Fruit fly (Drosophila melanogaster): Measurements from ENCODE around the gene Eip74EF.

Gene Eip74EF

DNA sequence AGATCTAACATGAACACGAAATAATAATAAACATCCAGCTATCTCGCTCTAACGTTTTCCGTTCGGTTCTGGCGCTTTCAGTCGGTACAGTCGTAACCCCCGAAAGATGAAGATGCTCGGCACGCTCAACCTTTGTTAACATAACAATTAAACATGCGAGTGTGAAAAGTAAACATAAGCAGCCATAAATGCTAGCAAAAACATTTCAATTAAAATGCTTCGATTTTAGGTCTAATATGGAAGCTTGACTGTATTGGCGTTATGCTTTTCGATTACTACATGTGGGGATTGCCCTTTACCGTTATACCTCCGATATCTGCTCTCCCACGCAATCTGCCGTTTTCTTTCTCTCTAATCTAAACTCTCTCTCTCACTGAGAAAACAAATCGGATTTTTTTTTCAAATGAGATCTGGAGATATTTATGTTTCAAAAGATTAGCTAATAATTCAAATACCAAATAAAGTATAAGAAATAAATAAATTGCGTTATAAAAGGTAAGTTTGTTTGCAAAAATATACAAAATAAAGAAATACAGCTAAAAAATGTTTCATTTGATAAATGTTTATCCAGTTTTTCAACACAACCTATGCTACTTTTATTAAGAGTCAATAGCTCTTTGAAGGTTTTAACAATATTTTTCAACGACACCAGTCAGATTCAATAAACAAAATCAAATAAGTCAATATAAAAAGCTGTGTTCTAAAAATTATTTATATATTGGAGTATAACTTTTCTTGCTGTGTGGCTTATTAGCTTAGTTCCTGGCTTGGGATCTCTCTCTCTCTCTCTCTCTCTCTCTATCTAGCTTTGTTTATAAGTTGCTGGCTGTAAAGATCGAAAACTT lies 39.5 kb upstream of the Eip74EF start (continued):
- TF ChIP-seq CG34224 (GFP tag; IDR thresholded peaks at IDR 0.05; ENCODE audit: partially characterized antibody) (no peak), CG10366 (GFP tag; IDR thresholded peaks at IDR 0.05) (peak; percentile 93), CG2202 (tag; optimal IDR thresholded peaks at IDR 0.05) (peak; percentile 56), CG4424 (GFP tag; optimal IDR thresholded peaks at IDR 0.05) (peak; percentile 74), CG7556 (GFP tag; optimal IDR thresholded peaks at IDR 0.05) (peak; percentile 72), CG18011 (GFP tag; optimal IDR thresholded peaks at IDR 0.05) (peak; percentile 76), CG13424 (tag; optimal IDR thresholded peaks at IDR 0.05) (peak; percentile 69), CG32772 (GFP tag; IDR thresholded peaks at IDR 0.05) (peak; percentile 92), danr (GFP tag; IDR thresholded peaks at IDR 0.05) (peak; percentile 83), corto (GFP tag; optimal IDR thresholded peaks at IDR 0.05) (peak; percentile 53), CG15601 (tag; optimal IDR thresholded peaks at IDR 0.05) (peak; percentile 72), Dad (GFP tag; optimal IDR thresholded peaks at IDR 0.05) (peak; percentile 78), pb (GFP tag; optimal IDR thresholded peaks at IDR 0.05) (peak; percentile 84), wor (GFP tag; IDR thresholded peaks at IDR 0.05) (peak; percentile 74), CG6254 (GFP tag; optimal IDR thresholded peaks at IDR 0.05) (peak; percentile 75), ranshi (GFP tag; IDR thresholded peaks at IDR 0.05) (peak; percentile 92), prd (optimal IDR thresholded peaks at IDR 0.05) (no peak), prd (GFP tag; IDR thresholded peaks at IDR 0.05) (peak; percentile 94), Ets65A (GFP tag) (peak; percentile 99), Camta (GFP tag; optimal IDR thresholded peaks at IDR 0.05) (peak; percentile 73), Trl (optimal IDR thresholded peaks at IDR 0.05) (peak; percentile 50 to 72), Trl (GFP tag; optimal IDR thresholded peaks at IDR 0.05) (peak; percentile 91), CG1602 (GFP tag; optimal IDR thresholded peaks at IDR 0.05) (peak; percentile 77), B-H1 (GFP tag; IDR thresholded peaks at IDR 0.05) (peak; percentile 87), bab2 (GFP tag; optimal IDR thresholded peaks at IDR 0.05) (peak; percentile 92), fd102C (GFP tag; optimal IDR thresholded peaks at IDR 0.05) (no peak), ab (GFP tag; optimal IDR thresholded peaks at IDR 0.05) (peak; percentile 91), TFAM (GFP tag; optimal IDR thresholded peaks at IDR 0.05) (peak; percentile 51), jing (GFP tag; optimal IDR thresholded peaks at IDR 0.05) (peak; percentile 70), chinmo (GFP tag; IDR thresholded peaks at IDR 0.05; ENCODE audit: partially characterized antibody) (peak; percentile 72; the same call in 1 of the 4 replicates), CG13123 (GFP tag; optimal IDR thresholded peaks at IDR 0.05) (peak; percentile 61), Max (GFP tag; optimal IDR thresholded peaks at IDR 0.05) (peak; percentile 62), CG11696 (GFP tag; IDR thresholded peaks at IDR 0.05) (peak; percentile 80), scrt (GFP tag; optimal IDR thresholded peaks at IDR 0.05) (peak; percentile 81), CG16813 (GFP tag; IDR thresholded peaks at IDR 0.05; ENCODE audit: partially characterized antibody) (no peak), pzg (GFP tag; optimal IDR thresholded peaks at IDR 0.05) (peak; percentile 27), CG4360 (GFP tag; IDR thresholded peaks at IDR 0.05) (peak; percentile 69), gsb (GFP tag; IDR thresholded peaks at IDR 0.05) (peak; percentile 89), CG10959 (GFP tag; IDR thresholded peaks at IDR 0.05) (peak; percentile 46; the same call in 1 of the 2 replicates), esg (GFP tag; conservative IDR thresholded peaks at IDR 0.05) (peak; percentile 86), h (optimal IDR thresholded peaks at IDR 0.05) (no peak), CG4707 (GFP tag; optimal IDR thresholded peaks at IDR 0.05) (peak; percentile 70), NK7.1 (GFP tag; optimal IDR thresholded peaks at IDR 0.05) (peak; percentile 81), CG15073 (GFP tag; optimal IDR thresholded peaks at IDR 0.05) (no peak), Adf1 (GFP tag; IDR thresholded peaks at IDR 0.05) (peak; percentile 74), ash1 (GFP tag; optimal IDR thresholded peaks at IDR 0.05) (peak; percentile 89), pfk (GFP tag; optimal IDR thresholded peaks at IDR 0.05) (no peak), CG4404 (GFP tag; IDR thresholded peaks at IDR 0.05) (peak; percentile 76), CG3407 (GFP tag; optimal IDR thresholded peaks at IDR 0.05) (peak; percentile 67), CG12155 (GFP tag; optimal IDR thresholded peaks at IDR 0.05) (peak; percentile 85)
